Fruit fly (Drosophila melanogaster): ENCODE data around the gene CG3032.

dm6 chrX:6968564-6968963 lies 45.1 kb downstream of the CG3032 start, which contains the start of gene Setd3:
- no peak for TF ChIP-seq CG32121 (GFP tag; IDR thresholded peaks at IDR 0.05)
- TF ChIP-seq CG12605 (GFP tag; IDR thresholded peaks at IDR 0.05): no peak
- no peak for TF ChIP-seq Pif1A (GFP tag; optimal IDR thresholded peaks at IDR 0.05)
- no peak for TF ChIP-seq CG13204 (GFP tag; optimal IDR thresholded peaks at IDR 0.05)
- TF ChIP-seq Pif1B (GFP tag; optimal IDR thresholded peaks at IDR 0.05): no peak
- TF ChIP-seq CG4496 (GFP tag; IDR thresholded peaks at IDR 0.05): no peak
